Worm (Caenorhabditis elegans): ENCODE results near the gene Y37E11AM.2.

Y37E11AM.2 gene

DNA sequence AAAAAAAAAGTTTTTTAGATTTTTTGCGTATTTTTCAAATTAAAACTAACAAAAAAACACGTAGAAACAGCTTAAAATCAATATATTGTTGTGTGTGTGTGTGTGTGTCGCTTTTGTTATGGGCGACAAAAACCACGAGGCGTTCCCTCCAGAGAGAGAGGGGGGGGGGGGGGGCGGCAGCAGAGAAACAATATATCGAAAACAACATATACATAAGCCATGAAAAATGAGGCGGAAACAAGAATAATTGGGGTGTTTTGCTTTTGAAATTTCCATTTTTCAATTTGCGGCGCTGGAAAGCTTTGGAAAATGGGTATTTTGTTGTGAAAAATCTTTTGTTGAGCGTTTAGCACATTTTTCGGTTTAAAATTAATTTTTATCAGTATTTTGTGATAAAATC lies at the start of gene Y37E11AM.2:
Gene Y37E11AM.2 (minus strand): TSS at position 101 of the 400 bp plus-strand sequence.
- no peak for TF ChIP-seq dao-5 (tag; optimal IDR thresholded peaks at IDR 0.05)
- TF ChIP-seq him-1 (tag; optimal IDR thresholded peaks at IDR 0.05) = no peak
- no peak for TF ChIP-seq W03F9.2 (tag; optimal IDR thresholded peaks at IDR 0.05)

DNA sequence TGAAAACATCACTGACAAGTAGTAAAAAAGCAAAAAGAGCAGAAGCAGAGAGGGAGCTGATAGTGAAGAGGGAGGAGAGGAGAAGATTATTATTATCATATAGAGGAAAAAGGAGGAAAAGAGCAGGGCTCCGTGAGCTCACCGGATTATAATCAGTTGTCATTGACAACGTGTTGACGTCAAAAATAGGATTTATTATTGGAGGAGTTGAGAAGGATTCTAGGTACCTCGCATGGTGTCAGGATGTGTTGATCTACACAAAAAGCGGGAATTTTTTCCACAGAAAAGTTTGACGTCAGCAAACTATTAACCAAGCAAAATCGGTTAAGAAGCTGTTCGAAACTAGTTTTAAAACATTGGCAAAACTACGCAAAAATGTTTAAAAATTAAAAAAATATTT lies 48.9 kb upstream of the Y37E11AM.2 start:
- TF ChIP-seq him-1 (tag; optimal IDR thresholded peaks at IDR 0.05) = no peak
- no peak for TF ChIP-seq dao-5 (tag; optimal IDR thresholded peaks at IDR 0.05)
- no peak for TF ChIP-seq W03F9.2 (tag; optimal IDR thresholded peaks at IDR 0.05)

DNA sequence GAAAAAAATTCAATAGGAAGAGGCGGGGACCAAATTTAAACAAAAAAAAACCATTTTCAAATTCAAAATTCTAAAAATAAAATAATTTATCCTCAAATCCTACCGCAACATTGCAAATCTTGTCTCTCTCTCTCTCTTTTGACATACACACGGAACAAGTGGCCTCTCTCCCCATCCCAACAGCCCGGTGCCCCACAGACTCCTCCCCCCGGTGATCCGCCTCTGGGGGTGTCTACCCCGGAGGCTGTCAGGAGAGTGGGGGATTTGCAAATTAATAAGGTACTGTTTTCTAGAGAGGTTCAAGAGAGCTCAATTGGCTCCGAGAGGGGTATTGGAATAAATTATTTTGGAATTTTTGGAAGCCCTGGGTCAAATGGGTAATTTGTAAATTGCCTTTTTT lies 42.5 kb upstream of the Y37E11AM.2 start:
- no peak for TF ChIP-seq him-1 (tag; optimal IDR thresholded peaks at IDR 0.05)
- no peak for TF ChIP-seq W03F9.2 (tag; optimal IDR thresholded peaks at IDR 0.05)
- TF ChIP-seq dao-5 (tag; optimal IDR thresholded peaks at IDR 0.05) = no peak

DNA sequence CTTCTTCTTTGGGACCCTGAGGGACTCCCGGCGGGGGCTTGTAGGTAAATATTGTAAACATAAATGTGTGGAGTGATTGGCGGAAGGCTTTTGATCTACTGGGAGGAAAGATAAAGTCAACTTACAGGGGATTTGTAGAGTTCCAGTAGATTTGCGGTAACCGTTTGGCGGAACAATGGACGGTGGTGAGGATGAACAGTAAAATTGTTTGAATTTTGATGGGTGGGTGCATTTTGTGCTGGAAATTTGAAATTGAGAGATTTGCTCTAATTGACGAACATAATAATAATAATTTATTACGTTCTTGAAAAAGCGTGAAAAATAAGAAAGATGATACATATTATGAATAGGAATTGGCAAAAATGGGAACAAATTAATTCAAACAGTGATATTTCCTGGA lies 41.3 kb upstream of the Y37E11AM.2 start, which contains the start of gene vab-2:
Gene vab-2 (minus strand): TSS at position 238 of the 400 bp plus-strand sequence.
- no peak for TF ChIP-seq him-1 (tag; optimal IDR thresholded peaks at IDR 0.05)
- TF ChIP-seq dao-5 (tag; optimal IDR thresholded peaks at IDR 0.05) = no peak
- no peak for TF ChIP-seq W03F9.2 (tag; optimal IDR thresholded peaks at IDR 0.05)

DNA sequence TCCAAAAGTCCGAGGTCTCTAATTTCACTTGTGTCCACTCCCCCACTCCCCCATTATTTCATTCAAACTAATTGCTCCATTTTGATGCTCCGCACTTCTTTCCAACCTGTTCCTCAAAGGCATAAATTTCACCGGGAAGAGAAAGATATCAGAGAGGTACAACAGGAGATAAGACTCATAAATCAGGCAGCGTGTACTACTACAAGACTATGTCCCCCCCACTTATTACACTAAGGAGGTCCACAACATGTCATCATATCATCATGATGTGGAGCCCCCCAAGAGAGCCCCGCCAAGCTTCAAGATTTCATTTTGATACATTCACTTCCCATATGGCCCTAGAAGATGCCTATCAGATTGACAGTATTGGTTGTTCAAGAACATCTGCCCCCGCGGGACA lies 40.2 kb upstream of the Y37E11AM.2 start:
- TF ChIP-seq W03F9.2 (tag; optimal IDR thresholded peaks at IDR 0.05) (no peak), dao-5 (tag; optimal IDR thresholded peaks at IDR 0.05) (no peak), him-1 (tag; optimal IDR thresholded peaks at IDR 0.05) (no peak)

DNA sequence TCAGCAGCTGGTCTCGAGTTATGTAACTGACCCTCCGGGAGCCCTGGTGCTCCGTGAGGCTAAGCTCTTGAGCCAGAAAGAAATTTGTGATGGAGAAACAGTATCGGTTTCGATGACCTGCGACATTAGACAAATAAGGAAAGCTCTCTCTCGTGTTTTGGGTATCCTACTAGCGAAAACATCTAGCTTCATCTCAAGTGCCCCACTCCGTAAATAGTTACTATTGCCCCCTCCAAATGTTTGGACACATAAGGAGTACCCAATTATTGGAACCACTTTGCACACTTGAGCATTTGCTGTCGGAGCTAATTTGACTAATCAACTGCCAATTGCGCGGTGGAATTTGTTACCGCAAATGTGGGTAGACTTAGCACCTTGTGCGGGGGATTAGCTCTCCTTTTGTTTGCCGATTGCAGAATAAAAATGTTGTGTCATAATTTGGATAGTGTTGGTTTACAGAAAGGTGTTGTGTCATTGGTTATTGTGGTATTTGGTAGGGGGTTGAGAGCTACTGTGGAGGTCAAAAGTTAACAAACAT lies 38.8 kb upstream of the Y37E11AM.2 start:
- TF ChIP-seq W03F9.2 (tag; optimal IDR thresholded peaks at IDR 0.05) = no peak
- TF ChIP-seq him-1 (tag; optimal IDR thresholded peaks at IDR 0.05) = no peak

DNA sequence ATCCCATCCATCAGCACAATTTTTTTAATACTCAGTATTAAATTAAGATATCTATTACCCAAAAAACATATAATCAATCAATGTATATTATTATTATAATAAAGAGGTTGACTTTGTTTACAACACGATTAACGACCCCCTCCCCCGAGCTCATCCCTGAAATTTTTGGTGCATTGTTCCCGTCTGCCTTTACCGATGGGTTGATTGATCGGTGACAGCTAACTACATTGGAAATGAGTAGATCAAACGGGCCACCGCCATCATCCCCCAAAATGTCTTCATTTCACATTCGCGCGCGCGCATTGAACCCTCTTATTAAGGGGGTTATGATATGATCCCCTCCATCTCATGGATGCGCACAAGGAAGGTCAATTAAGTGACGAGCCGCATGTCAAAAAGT lies 34.6 kb upstream of the Y37E11AM.2 start:
- no peak for TF ChIP-seq W03F9.2 (tag; optimal IDR thresholded peaks at IDR 0.05)

DNA sequence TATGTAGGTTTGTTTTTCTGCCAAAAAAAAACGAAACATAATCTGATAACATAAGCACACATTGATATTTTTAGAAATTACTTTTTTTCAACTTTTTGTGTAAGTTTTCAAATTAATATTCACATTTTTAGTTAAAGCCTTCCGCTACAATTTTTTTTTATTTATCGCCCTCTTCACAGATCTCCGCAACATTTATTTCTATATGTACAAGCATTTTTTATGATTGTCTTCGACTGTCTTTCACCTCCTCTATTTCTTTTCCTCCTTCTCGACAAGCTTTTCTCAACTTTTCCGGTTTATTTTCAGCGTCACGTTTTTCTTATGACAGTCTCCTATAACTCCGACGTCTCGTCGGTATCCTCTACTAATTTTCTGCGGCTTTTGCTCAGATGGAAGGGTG lies 30.7 kb upstream of the Y37E11AM.2 start, which contains the start of gene best-20:
Gene best-20 (plus strand): TSS at position 301 of the 400 bp plus-strand sequence.
- TF ChIP-seq him-1 (tag; optimal IDR thresholded peaks at IDR 0.05) (no peak), dao-5 (tag; optimal IDR thresholded peaks at IDR 0.05) (no peak), W03F9.2 (tag; optimal IDR thresholded peaks at IDR 0.05) (no peak)

DNA sequence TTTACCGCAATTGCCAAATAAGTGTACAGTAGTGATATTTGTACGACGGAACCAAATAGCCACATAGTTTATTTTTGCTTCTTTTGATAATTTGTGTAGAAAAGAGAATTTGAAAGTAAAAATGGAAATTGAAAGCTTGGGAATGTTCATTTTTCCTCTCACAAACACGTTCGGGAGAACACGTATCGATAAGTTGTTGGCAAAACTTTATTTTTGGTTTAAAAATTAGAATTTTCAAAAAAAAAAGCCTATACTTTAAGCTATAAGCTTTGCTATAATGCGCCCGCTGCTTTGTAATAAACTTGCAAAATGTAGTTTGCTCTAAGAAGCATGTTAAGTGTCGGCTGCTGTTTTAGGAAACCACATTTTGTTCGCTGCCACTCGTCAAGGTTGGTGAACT lies 30.1 kb upstream of the Y37E11AM.2 start, which contains the start of gene Y37E11AR.7:
Gene Y37E11AR.7 (minus strand): TSS at position 101 of the 400 bp plus-strand sequence.
- no peak for TF ChIP-seq W03F9.2 (tag; optimal IDR thresholded peaks at IDR 0.05)
- no peak for TF ChIP-seq dao-5 (tag; optimal IDR thresholded peaks at IDR 0.05)
- TF ChIP-seq him-1 (tag; optimal IDR thresholded peaks at IDR 0.05) = no peak

DNA sequence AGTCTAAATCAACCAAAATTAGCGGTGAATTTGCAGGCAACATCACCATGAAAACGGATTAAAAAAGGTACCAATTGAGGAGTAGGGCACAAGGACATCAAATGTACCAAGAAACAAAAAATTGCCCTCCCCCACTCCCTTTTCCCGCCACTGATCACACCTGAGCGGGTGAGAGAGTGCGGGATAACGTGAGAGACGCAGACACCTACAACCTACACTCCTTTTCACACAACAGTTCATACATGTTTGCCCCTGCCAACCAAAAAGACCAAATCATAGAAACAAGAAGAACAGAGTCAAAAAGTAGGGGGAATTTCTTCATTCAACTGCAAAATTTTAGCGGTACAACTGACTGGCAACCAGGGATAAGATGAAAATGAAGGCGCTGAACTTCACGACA lies 27.0 kb upstream of the Y37E11AM.2 start:
- TF ChIP-seq him-1 (tag; optimal IDR thresholded peaks at IDR 0.05) (no peak), dao-5 (tag; optimal IDR thresholded peaks at IDR 0.05) (no peak), W03F9.2 (tag; optimal IDR thresholded peaks at IDR 0.05) (no peak)

DNA sequence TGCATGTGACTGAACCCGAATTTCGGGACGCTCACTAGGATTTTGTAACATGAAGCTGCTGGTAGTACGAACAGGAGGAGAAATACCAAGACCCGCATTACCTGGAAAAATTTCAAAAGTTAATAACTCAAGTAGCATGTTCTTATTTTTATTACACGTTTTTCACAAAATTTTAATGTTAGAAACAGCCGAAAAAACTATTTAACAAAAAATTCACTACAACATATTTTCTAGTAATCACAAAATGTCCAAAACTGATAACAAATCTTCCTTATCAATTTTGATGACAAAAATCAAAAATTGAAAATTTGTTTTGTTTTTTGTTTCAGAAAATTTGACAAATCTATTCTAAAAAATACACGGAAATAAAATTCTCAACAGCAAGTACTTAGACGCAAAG lies 25.7 kb upstream of the Y37E11AM.2 start, which contains the start of gene ugt-45:
Gene ugt-45 (minus strand): TSS at position 101 of the 400 bp plus-strand sequence.
- TF ChIP-seq him-1 (tag; optimal IDR thresholded peaks at IDR 0.05) = no peak
- TF ChIP-seq dao-5 (tag; optimal IDR thresholded peaks at IDR 0.05) = no peak
- no peak for TF ChIP-seq W03F9.2 (tag; optimal IDR thresholded peaks at IDR 0.05)

DNA sequence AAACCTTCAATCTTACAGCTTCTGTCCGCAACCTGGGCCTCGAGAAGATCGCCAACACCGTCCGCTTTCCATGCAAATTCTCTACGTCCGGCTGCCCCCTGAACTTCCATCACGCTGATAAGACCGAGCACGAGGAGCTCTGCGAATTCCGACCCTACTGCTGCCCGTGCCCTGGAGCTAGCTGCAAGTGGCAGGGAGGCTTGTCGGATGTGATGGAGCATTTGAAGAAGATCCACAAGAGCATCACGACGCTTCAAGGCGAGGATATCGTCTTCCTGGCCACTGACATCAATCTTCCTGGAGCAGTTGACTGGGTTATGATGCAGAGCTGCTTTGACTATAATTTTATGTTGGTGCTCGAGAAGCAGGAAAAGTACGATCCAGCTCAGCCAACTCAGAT lies 20.5 kb upstream of the Y37E11AM.2 start:
- TF ChIP-seq him-1 (tag; optimal IDR thresholded peaks at IDR 0.05) = no peak
- TF ChIP-seq W03F9.2 (tag; optimal IDR thresholded peaks at IDR 0.05) = no peak
- TF ChIP-seq dao-5 (tag; optimal IDR thresholded peaks at IDR 0.05) = no peak

DNA sequence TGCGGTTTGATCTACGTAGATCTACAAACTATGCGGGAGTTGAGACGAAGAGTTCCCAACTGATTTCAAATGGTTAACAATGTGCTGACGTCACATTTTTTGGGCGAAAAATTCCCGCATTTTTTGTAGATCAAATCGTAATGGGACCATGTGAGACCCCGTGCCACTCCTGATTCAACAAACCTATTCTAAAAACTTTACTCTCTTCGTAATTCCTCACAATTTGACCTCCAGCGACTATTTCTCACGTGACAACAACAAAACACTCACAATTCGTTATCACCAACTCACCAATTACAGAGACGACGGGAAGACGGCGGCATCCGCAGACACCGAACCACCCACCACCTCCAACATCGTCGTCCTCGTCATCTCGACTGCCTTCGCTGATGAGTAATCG lies 18.5 kb upstream of the Y37E11AM.2 start, which contains the start of gene siah-1:
Gene siah-1 (plus strand): TSS at position 301 of the 400 bp plus-strand sequence.
- TF ChIP-seq dao-5 (tag; optimal IDR thresholded peaks at IDR 0.05) = no peak
- TF ChIP-seq him-1 (tag; optimal IDR thresholded peaks at IDR 0.05) = no peak
- no peak for TF ChIP-seq W03F9.2 (tag; optimal IDR thresholded peaks at IDR 0.05)

DNA sequence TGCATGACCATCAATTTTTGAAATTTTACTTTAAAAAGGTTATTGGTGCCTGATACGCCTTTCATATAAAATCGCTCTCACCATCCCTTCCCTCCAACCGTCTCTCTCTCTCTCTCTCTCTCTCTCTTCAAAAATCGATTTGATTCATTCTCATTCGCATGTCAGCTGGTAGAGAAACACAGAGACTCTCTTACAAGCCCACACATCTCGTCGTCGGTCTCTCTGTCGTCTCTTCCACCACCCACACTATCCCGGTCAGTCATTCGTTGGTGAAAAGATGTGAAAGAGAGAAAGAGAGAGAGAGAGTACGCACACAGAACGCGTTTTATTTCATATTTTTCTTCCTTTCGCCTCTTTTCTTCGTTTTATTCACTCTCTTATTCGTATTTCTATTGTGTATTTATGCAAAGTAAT lies 17.2 kb upstream of the Y37E11AM.2 start:
- TF ChIP-seq W03F9.2 (tag; optimal IDR thresholded peaks at IDR 0.05) = peak; percentile 48
- no peak for TF ChIP-seq dao-5 (tag; optimal IDR thresholded peaks at IDR 0.05)

DNA sequence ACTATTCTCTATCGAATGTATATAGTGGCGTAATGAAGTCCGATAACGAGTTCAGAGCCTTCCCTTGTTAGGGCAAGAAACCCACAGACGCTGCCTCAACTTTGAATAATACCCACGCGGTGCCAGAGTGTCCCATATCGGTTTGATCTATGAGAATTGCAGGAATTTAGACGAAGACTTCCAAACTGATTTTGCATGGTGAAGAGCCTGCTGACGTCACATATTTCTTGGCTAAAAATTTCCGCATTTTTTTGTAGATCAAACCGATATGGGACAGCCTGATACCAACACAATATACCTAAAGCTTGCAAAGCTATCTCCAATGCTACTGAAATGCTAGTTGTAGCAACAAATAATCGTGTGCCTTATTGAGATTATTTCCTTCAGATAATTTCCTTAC lies 16.6 kb upstream of the Y37E11AM.2 start:
- TF ChIP-seq dao-5 (tag; optimal IDR thresholded peaks at IDR 0.05) (no peak), him-1 (tag; optimal IDR thresholded peaks at IDR 0.05) (no peak), W03F9.2 (tag; optimal IDR thresholded peaks at IDR 0.05) (no peak)

Data from whole organism, L4/young adult.